Worm (Caenorhabditis elegans) whole organism, L4/young adult: ENCODE results near the gene ador-1.
"Not testable (repeated sequence)": the region's sequence is repeated elsewhere in the genome, so short reads cannot be mapped to it uniquely, and the experiment has no call there.

Source experiments
- W03F9.2 ChIP-seq: fragments of 150-350 bp; optimal IDR thresholded peaks from 2 replicates; lab custom pipeline; 2014; ENCODE audit warnings: missing biosample characterization, missing genetic modification characterization
- dao-5 ChIP-seq: sonication (generic microtip); optimal IDR thresholded peaks from 2 replicates; lab custom pipeline; 2016; ENCODE audit warnings: missing genotype, missing genetic modification characterization, moderate library complexity, missing compliant biosample characterization
- him-1 ChIP-seq: sonication (generic microtip); optimal IDR thresholded peaks from 2 replicates; lab custom pipeline; 2016; ENCODE audit warnings: missing genotype, missing genetic modification reagents, missing genetic modification characterization, missing compliant biosample characterization

ador-1 gene

ce11 chrII:12502784-12503183 lies at the start of gene ador-1:
ador-1 (minus strand) TSS chrII:12502884.
- TF ChIP-seq W03F9.2 (tag; lab: Kevin White, UChicago), result no peak
- TF ChIP-seq dao-5, result no peak
- TF ChIP-seq him-1 (tag; lab: Kevin White, UChicago), result no peak

ce11 chrII:12550940-12551339 lies 48.3 kb upstream of the ador-1 start:
- TF ChIP-seq dao-5 (no peak), him-1 (tag; lab: Kevin White, UChicago) (no peak), W03F9.2 (tag; lab: Kevin White, UChicago) (no peak)

ce11 chrII:12549613-12550012 lies 46.9 kb upstream of the ador-1 start:
- TF ChIP-seq dao-5, result no peak
- TF ChIP-seq W03F9.2 (tag; lab: Kevin White, UChicago), result no peak
- no peak for TF ChIP-seq him-1 (tag; lab: Kevin White, UChicago)

ce11 chrII:12547547-12547946 lies 44.9 kb upstream of the ador-1 start, which contains the start of gene F49C5.16:
F49C5.16 (plus strand) TSS chrII:12547847.
- no peak for TF ChIP-seq dao-5
- no peak for TF ChIP-seq W03F9.2 (tag; lab: Kevin White, UChicago)
- TF ChIP-seq him-1 (tag; lab: Kevin White, UChicago), result no peak

- TF ChIP-seq him-1 (tag; lab: Kevin White, UChicago), result no peak
- TF ChIP-seq W03F9.2 (tag; lab: Kevin White, UChicago), result no peak
- no peak for TF ChIP-seq dao-5
These were observed 43.7 kb upstream of the ador-1 start, which contains the start of the genes F49C5.5 and F49C5.10 for ce11 chrII:12546413-12546812. F49C5.5 (minus strand) TSS chrII:12546513. F49C5.10 (plus strand) TSS chrII:12546756.

- TF ChIP-seq W03F9.2 (tag; lab: Kevin White, UChicago) (no peak), dao-5 (no peak), him-1 (tag; lab: Kevin White, UChicago) (no peak)
These were observed 41.8 kb upstream of the ador-1 start, which contains the start of gene F49C5.9 for ce11 chrII:12544533-12544932. F49C5.9 (minus strand) TSS chrII:12544633.

ce11 chrII:12542594-12542997 lies 39.9 kb upstream of the ador-1 start:
- TF ChIP-seq W03F9.2 (tag; lab: Kevin White, UChicago), result no peak
- no peak for TF ChIP-seq dao-5
- no peak for TF ChIP-seq him-1 (tag; lab: Kevin White, UChicago)

- peak; percentile 64 for TF ChIP-seq dao-5
These were observed 39.0 kb upstream of the ador-1 start for ce11 chrII:12541670-12542080.

ce11 chrII:12539395-12539794 lies 36.7 kb upstream of the ador-1 start:
- TF ChIP-seq dao-5 (no peak), him-1 (tag; lab: Kevin White, UChicago) (no peak), W03F9.2 (tag; lab: Kevin White, UChicago) (no peak)

ce11 chrII:12536203-12536602 lies 33.5 kb upstream of the ador-1 start, which contains the start of gene F49C5.3:
F49C5.3 (plus strand) TSS chrII:12536503.
- not testable (repeated sequence) for TF ChIP-seq dao-5; him-1 (tag; lab: Kevin White, UChicago); W03F9.2 (tag; lab: Kevin White, UChicago)

- TF ChIP-seq W03F9.2 (tag; lab: Kevin White, UChicago) (no peak), him-1 (tag; lab: Kevin White, UChicago) (no peak), dao-5 (no peak)
These were observed 32.7 kb upstream of the ador-1 start, which contains the start of gene nimk-1 for ce11 chrII:12535297-12535803. nimk-1 (plus strand) TSS chrII:12535753.

ce11 chrII:12530958-12531357 lies 28.3 kb upstream of the ador-1 start, which contains the start of gene srx-120:
srx-120 (plus strand) TSS chrII:12531258.
- TF ChIP-seq him-1 (tag; lab: Kevin White, UChicago) (no peak), W03F9.2 (tag; lab: Kevin White, UChicago) (no peak), dao-5 (no peak)

- TF ChIP-seq W03F9.2 (tag; lab: Kevin White, UChicago) (no peak), dao-5 (no peak), him-1 (tag; lab: Kevin White, UChicago) (no peak)
These were observed 25.3 kb upstream of the ador-1 start, which contains the start of gene srx-119 for ce11 chrII:12527947-12528346. srx-119 (plus strand) TSS chrII:12528247.

ce11 chrII:12525526-12525925 lies 22.8 kb upstream of the ador-1 start, which contains the start of gene srx-118:
srx-118 (plus strand) TSS chrII:12525826.
- TF ChIP-seq W03F9.2 (tag; lab: Kevin White, UChicago) (no peak), dao-5 (no peak)

- TF ChIP-seq dao-5 (no peak), W03F9.2 (tag; lab: Kevin White, UChicago) (no peak), him-1 (tag; lab: Kevin White, UChicago) (no peak)
These were observed 16.9 kb upstream of the ador-1 start, which contains the start of gene ceh-99 for ce11 chrII:12519616-12520015. ceh-99 (plus strand) TSS chrII:12519981.
